Fruit fly (Drosophila melanogaster) whole organism, prepupa: ENCODE results near the gene CG13989.

Experiments used
- Blimp-1 ChIP-seq: fragments of 200-800 bp; sonication (Bioruptor generic); optimal IDR thresholded peaks from 3 replicates; lab custom pipeline; 2017; ENCODE audit warnings: missing biosample characterization, missing genetic modification characterization, mild to moderate bottlenecking, moderate library complexity, missing genetic modification reagents
- CG10631 ChIP-seq: fragments of 200-800 bp; sonication (Bioruptor generic); optimal IDR thresholded peaks from 2 replicates; lab custom pipeline; 2016; ENCODE audit warnings: missing biosample characterization, missing genetic modification characterization
- CG10669 ChIP-seq: fragments of 200-800 bp; sonication (Bioruptor generic); optimal IDR thresholded peaks from 3 replicates; lab custom pipeline; 2018; ENCODE audit warnings: missing biosample characterization, mild to moderate bottlenecking, missing genetic modification characterization, moderate library complexity
- CG11762 ChIP-seq: fragments of 200-800 bp; sonication (Bioruptor generic); optimal IDR thresholded peaks from 3 replicates; lab custom pipeline; 2016; ENCODE audit warnings: missing biosample characterization, missing genetic modification characterization; ENCODE audit not compliant: insufficient read depth
- CG1621 ChIP-seq: fragments of 200-800 bp; sonication (Bioruptor generic); optimal IDR thresholded peaks from 3 replicates; lab custom pipeline; 2018; ENCODE audit warnings: missing biosample characterization, mild to moderate bottlenecking, missing genetic modification characterization
- CG16779 ChIP-seq: fragments of 200-800 bp; sonication (Bioruptor generic); optimal IDR thresholded peaks from 3 replicates; lab custom pipeline; 2017; ENCODE audit warnings: missing biosample characterization, mild to moderate bottlenecking, missing genetic modification characterization
- CG34406 ChIP-seq: fragments of 200-800 bp; sonication (Bioruptor generic); optimal IDR thresholded peaks from 3 replicates; lab custom pipeline; 2016; ENCODE audit warnings: missing biosample characterization, missing genetic modification characterization
- CG4318 ChIP-seq: fragments of 200-800 bp; sonication (Bioruptor generic); optimal IDR thresholded peaks from 3 replicates; lab custom pipeline; 2017; ENCODE audit warnings: missing biosample characterization, mild to moderate bottlenecking, missing genetic modification characterization
- CG6163 ChIP-seq: fragments of 200-800 bp; sonication (Bioruptor generic); IDR thresholded peaks from 3 replicates; pipeline ENCODE4 v1.3.6; 2022; ENCODE audit warnings: missing biosample characterization, missing genetic modification characterization
- CG6276 ChIP-seq: fragments of 200-800 bp; sonication (Bioruptor generic); optimal IDR thresholded peaks from 2 replicates; lab custom pipeline; 2017; ENCODE audit warnings: missing biosample characterization, mild to moderate bottlenecking, missing genetic modification characterization
- CG6792 ChIP-seq: fragments of 200-800 bp; sonication (Bioruptor generic); optimal IDR thresholded peaks from 3 replicates; lab custom pipeline; 2016; ENCODE audit warnings: missing biosample characterization, missing genetic modification characterization
- CG6808 ChIP-seq: fragments of 200-800 bp; sonication (Bioruptor generic); optimal IDR thresholded peaks from 3 replicates; lab custom pipeline; 2017; ENCODE audit warnings: missing biosample characterization, missing genetic modification characterization, mild to moderate bottlenecking, moderate library complexity, missing genetic modification reagents
- CG6854 ChIP-seq: fragments of 200-800 bp; sonication (Bioruptor generic); optimal IDR thresholded peaks from 2 replicates; lab custom pipeline; 2017; ENCODE audit warnings: missing biosample characterization, mild to moderate bottlenecking, missing genetic modification characterization
- Eip75B ChIP-seq: fragments of 200-800 bp; sonication (Bioruptor generic); optimal IDR thresholded peaks from 3 replicates; lab custom pipeline; 2016; ENCODE audit warnings: missing biosample characterization, missing genetic modification characterization
- Eip78C ChIP-seq: fragments of 200-800 bp; sonication (Bioruptor generic); peaks from one replicate; lab custom pipeline; 2016; ENCODE audit warnings: missing biosample characterization, missing genetic modification characterization
- Eip93F ChIP-seq: fragments of 200-800 bp; sonication (Bioruptor generic); optimal IDR thresholded peaks from 2 replicates; lab custom pipeline; 2016; ENCODE audit warnings: missing biosample characterization, mild to moderate bottlenecking, missing genetic modification characterization
- Ets96B ChIP-seq: fragments of 200-800 bp; optimal IDR thresholded peaks from 2 replicates; lab custom pipeline; 2019; ENCODE audit warnings: missing biosample characterization, mild to moderate bottlenecking, missing genetic modification characterization, moderate library complexity
- Gug ChIP-seq: fragments of 200-800 bp; sonication (Bioruptor generic); IDR thresholded peaks from 2 replicates; pipeline ENCODE4 v1.3.6; 2022; ENCODE audit warnings: missing biosample characterization, missing genetic modification characterization
- Lpt ChIP-seq: fragments of 200-800 bp; sonication (Bioruptor generic); optimal IDR thresholded peaks from 3 replicates; lab custom pipeline; 2016; ENCODE audit warnings: missing biosample characterization, missing genetic modification characterization
- Met ChIP-seq: fragments of 200-800 bp; sonication (Bioruptor generic); optimal IDR thresholded peaks from 3 replicates; lab custom pipeline; 2016; ENCODE audit warnings: missing biosample characterization, missing genetic modification characterization
- Smox ChIP-seq: fragments of 200-800 bp; sonication (Bioruptor generic); optimal IDR thresholded peaks from 3 replicates; lab custom pipeline; 2016; ENCODE audit warnings: missing biosample characterization, missing genetic modification characterization
- Sox14 ChIP-seq: fragments of 200-800 bp; sonication (Bioruptor generic); optimal IDR thresholded peaks from 3 replicates; lab custom pipeline; 2016; ENCODE audit warnings: missing biosample characterization, missing genetic modification characterization
- Sox15 ChIP-seq: fragments of 200-800 bp; sonication (Bioruptor generic); optimal IDR thresholded peaks from 3 replicates; lab custom pipeline; 2016; ENCODE audit warnings: missing biosample characterization, missing genetic modification characterization
- achi ChIP-seq: fragments of 200-800 bp; sonication (Bioruptor generic); optimal IDR thresholded peaks from 3 replicates; lab custom pipeline; 2016; ENCODE audit warnings: missing biosample characterization, missing genetic modification characterization
- acj6 ChIP-seq: fragments of 200-800 bp; sonication (Bioruptor generic); optimal IDR thresholded peaks from 3 replicates; lab custom pipeline; 2016; ENCODE audit warnings: missing biosample characterization, missing genetic modification characterization
- cyc ChIP-seq: fragments of 200-800 bp; sonication (Bioruptor generic); optimal IDR thresholded peaks from 3 replicates; lab custom pipeline; 2016; ENCODE audit warnings: missing biosample characterization, missing genetic modification characterization
- dsx ChIP-seq: fragments of 200-800 bp; optimal IDR thresholded peaks from 3 replicates; lab custom pipeline; 2019; ENCODE audit warnings: missing biosample characterization, mild to moderate bottlenecking, missing genetic modification characterization, moderate library complexity; ENCODE audit not compliant: poor library complexity, severe bottlenecking
- lz ChIP-seq: fragments of 200-800 bp; sonication (Bioruptor generic); optimal IDR thresholded peaks from 3 replicates; lab custom pipeline; 2016; ENCODE audit warnings: missing biosample characterization, missing genetic modification characterization
- net ChIP-seq: fragments of 200-800 bp; sonication (Bioruptor generic); optimal IDR thresholded peaks from 3 replicates; lab custom pipeline; 2016; ENCODE audit warnings: missing biosample characterization, missing genetic modification characterization
- salr ChIP-seq, 2 experiments: fragments of 200-800 bp; sonication (Bioruptor generic); optimal IDR thresholded peaks; 3 replicates each; lab custom pipeline; 2016 to 2018; ENCODE audit warnings: missing biosample characterization in 2 of 2, missing genetic modification characterization in 2 of 2, mild to moderate bottlenecking in 1 of 2
- svp ChIP-seq: fragments of 200-800 bp; sonication (Bioruptor generic); peaks from one replicate; lab custom pipeline; 2016; ENCODE audit warnings: missing biosample characterization, missing genetic modification characterization

CG13989 gene

DNA sequence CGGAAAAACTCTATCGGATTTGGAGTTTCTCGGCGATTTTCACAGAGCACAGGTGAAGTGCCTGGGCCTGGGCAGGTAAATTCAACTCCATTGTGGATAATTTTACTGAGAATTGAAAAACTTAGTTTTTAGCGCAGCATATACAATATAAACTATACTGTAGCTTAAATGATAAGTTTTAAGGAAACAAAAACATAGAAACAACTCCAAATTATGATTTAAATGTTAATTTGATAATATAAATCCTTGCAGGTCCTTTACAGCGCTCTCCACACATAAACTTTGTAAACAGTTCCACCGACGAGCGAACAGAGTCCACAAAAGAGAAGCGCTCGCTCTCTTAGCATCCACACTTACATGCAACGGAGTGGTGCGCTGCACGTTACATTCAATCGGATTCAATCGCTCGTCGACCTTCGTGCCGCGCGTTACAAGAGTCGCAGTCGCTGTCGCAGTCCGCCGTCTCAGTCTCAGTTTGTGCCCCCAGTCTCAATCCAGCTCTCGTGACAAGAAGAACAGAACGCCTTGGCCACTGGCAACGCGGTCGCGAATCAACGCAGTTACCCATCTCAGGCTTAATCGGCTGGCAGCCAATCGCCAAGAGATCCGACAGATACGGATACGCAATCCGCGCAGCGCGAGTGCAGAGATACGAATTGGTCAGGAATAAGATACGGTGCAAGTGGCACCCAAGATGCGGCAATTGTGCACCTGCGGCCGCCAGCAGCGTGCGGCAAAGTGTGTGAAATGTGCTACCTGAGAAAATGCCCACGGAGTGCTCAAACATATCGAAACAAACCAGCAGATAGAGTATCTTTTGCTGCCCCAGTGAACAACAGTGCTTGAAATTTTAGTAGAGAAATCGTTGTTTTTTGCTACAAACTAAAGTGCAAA, 18.8 kb downstream of the CG13989 start, which contains the start of gene smal (continued):
- peak; percentile 16 for TF ChIP-seq CG1621 (tag; lab: Kevin White, UChicago)
- no peak for TF ChIP-seq Gug (GFP tag; lab: Robert Waterston, UW)
- no peak for TF ChIP-seq CG11762 (GFP tag; lab: Kevin White, UChicago)
- TF ChIP-seq Met (GFP tag; lab: Kevin White, UChicago) = no peak
- TF ChIP-seq Sox14 (GFP tag; lab: Kevin White, UChicago) = peak; percentile 7
- no peak for TF ChIP-seq CG6854 (GFP tag; lab: Kevin White, UChicago)
- peak; percentile 83 for TF ChIP-seq dsx (GFP tag; lab: Kevin White, UChicago)
- no peak for TF ChIP-seq CG34406 (GFP tag; lab: Kevin White, UChicago)
- peak; percentile 18 for TF ChIP-seq CG6808 (GFP tag; lab: Kevin White, UChicago)
- no peak for TF ChIP-seq svp (GFP tag; lab: Kevin White, UChicago)
- no peak for TF ChIP-seq Blimp-1 (GFP tag; lab: Kevin White, UChicago)
- TF ChIP-seq Eip75B (GFP tag; lab: Kevin White, UChicago) = peak; percentile 15
- no peak for TF ChIP-seq Smox (GFP tag; lab: Kevin White, UChicago)
- TF ChIP-seq CG4318 (GFP tag; lab: Kevin White, UChicago) = no peak
- TF ChIP-seq achi (GFP tag; lab: Kevin White, UChicago) = peak; percentile 14
- no peak for TF ChIP-seq lz (GFP tag; lab: Kevin White, UChicago)
- TF ChIP-seq CG6276 (GFP tag; lab: Kevin White, UChicago) = peak; percentile 34
- peak; percentile 32 for TF ChIP-seq net (GFP tag; lab: Kevin White, UChicago)
- TF ChIP-seq Lpt (GFP tag; lab: Kevin White, UChicago) = no peak
- TF ChIP-seq acj6 (GFP tag; lab: Kevin White, UChicago) = no peak
- no peak for TF ChIP-seq CG10669 (GFP tag; lab: Kevin White, UChicago)
- TF ChIP-seq Eip93F = no peak
- peak; percentile 70 for TF ChIP-seq CG6163 (GFP tag; lab: Robert Waterston, UW)
- TF ChIP-seq CG16779 (tag; lab: Kevin White, UChicago) = no peak
- no peak for TF ChIP-seq CG10631 (GFP tag; lab: Kevin White, UChicago)
- no peak for TF ChIP-seq Sox15 (GFP tag; lab: Kevin White, UChicago)
- TF ChIP-seq, all 60 proteins: peak for 18

DNA sequence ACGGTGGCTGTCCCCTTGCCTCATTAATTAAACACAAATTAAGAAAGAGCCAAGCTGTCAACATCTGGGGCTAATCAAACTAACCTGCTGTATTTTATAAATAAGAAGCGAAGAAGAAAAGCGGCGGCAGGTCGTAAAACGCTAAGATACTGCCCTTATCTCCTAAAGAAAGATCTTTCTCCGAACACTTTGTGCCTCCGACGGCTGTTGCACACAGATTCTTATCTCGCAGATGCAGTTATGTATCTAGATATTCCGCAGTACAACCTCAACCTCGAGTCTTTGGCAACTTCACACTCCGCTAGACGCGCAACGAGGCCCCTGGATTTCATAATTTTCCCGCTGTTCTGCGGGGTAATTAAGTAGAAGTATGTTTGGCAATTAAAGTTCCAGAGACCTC, 19.8 kb downstream of the CG13989 start:
- TF ChIP-seq Smox (GFP tag; lab: Kevin White, UChicago) (no peak), Met (GFP tag; lab: Kevin White, UChicago) (no peak), Eip78C (GFP tag; lab: Kevin White, UChicago) (no peak), cyc (no peak), salr (GFP tag; optimal IDR thresholded peaks at IDR 0.05; lab: Kevin White, UChicago) (no peak), dsx (GFP tag; lab: Kevin White, UChicago) (no peak)

DNA sequence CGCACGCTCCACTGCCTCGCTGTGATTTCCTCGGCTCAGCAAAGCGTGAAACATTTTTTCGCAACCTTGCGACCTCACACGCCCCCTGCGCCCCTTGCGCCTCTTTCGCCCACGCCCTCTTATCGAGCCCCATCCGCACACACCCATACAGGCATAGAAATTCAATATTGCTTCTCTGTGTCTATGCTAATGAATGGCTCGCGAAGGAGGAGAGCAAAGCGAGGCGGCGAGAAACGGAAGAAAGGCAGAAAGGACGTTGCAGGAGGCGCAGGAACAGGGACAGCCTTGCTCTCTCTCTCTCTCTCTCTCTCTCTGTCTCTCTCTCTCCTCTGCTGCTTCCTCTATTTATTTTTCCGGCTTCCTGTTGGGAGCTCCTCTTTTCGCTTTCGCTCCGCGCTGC, 26.2 kb downstream of the CG13989 start:
- peak; percentile 14 for TF ChIP-seq svp (GFP tag; lab: Kevin White, UChicago)
- no peak for TF ChIP-seq Gug (GFP tag; lab: Robert Waterston, UW)
- no peak for TF ChIP-seq Ets96B (tag; lab: Kevin White, UChicago)
- no peak for TF ChIP-seq CG6792 (GFP tag; lab: Kevin White, UChicago)

DNA sequence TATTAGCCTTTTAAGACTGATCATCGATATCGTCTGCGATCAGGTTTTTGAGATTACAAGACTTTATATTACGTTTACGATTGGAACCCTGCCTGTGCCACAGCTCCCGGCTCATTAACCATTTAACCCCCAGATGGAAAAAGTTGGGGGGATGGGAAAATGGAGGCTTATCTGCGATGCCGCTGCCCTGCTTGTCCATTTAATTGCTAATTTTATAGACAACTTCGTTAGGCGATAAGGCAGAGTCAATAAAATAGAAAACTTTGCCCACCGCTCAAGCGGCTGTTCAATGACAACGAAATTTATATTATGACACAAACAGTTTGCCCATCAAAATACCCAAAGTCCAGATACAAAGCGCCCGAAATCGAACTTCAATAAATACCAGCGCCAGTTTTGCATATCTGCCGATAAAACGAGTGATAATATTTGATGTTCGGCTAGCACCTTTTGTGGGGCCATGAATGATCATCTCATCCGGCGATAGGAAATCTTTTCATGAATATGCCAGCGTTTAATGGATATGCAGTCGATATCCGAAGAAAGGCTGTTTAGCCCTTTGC, 32.9 kb downstream of the CG13989 start:
- TF ChIP-seq CG34406 (GFP tag; lab: Kevin White, UChicago) (no peak), CG6276 (GFP tag; lab: Kevin White, UChicago) (peak; percentile 75), CG6808 (GFP tag; lab: Kevin White, UChicago) (no peak)
